Fruit fly (Drosophila melanogaster) whole organism, embryonic: ENCODE measurements around the gene CG12290.

Source experiments
- Asciz ChIP-seq: fragments of 200-800 bp; sonication (Bioruptor generic); optimal IDR thresholded peaks from 2 replicates; lab custom pipeline; 2017; ENCODE audit warnings: missing biosample characterization, mild to moderate bottlenecking, missing genetic modification characterization, missing genetic modification reagents
- Atf3 ChIP-seq: fragments of 200-800 bp; sonication (Bioruptor generic); optimal IDR thresholded peaks from 3 replicates; lab custom pipeline; 2016; ENCODE audit warnings: missing biosample characterization, missing genetic modification characterization
- Blimp-1 ChIP-seq: fragments of 200-800 bp; sonication (Bioruptor generic); optimal IDR thresholded peaks from 3 replicates; lab custom pipeline; 2018; ENCODE audit warnings: missing biosample characterization, missing genetic modification characterization, mild to moderate bottlenecking, moderate library complexity, missing genetic modification reagents
- CG10209 ChIP-seq: fragments of 200-800 bp; sonication (Bioruptor generic); optimal IDR thresholded peaks from 3 replicates; lab custom pipeline; 2017; ENCODE audit warnings: missing biosample characterization, mild to moderate bottlenecking, missing genetic modification characterization, missing genetic modification reagents
- CG10321 ChIP-seq: fragments of 200-800 bp; sonication (Bioruptor generic); IDR thresholded peaks from 2 replicates; pipeline ENCODE4 v1.3.6; 2022; ENCODE audit warnings: missing biosample characterization, missing genetic modification characterization
- CG10979 ChIP-seq: fragments of 200-800 bp; sonication (Bioruptor generic); optimal IDR thresholded peaks from 2 replicates; lab custom pipeline; 2018; ENCODE audit warnings: missing biosample characterization, mild to moderate bottlenecking, missing genetic modification characterization, moderate library complexity
- CG11504 ChIP-seq: fragments of 200-800 bp; sonication (Bioruptor generic); optimal IDR thresholded peaks from 3 replicates; lab custom pipeline; 2019; ENCODE audit warnings: missing biosample characterization, mild to moderate bottlenecking, missing genetic modification characterization, moderate library complexity
- CG12071 ChIP-seq: fragments of 200-800 bp; sonication (Bioruptor generic); optimal IDR thresholded peaks from 3 replicates; lab custom pipeline; 2018; ENCODE audit warnings: missing biosample characterization, mild to moderate bottlenecking, missing genetic modification characterization
- CG12659 ChIP-seq: fragments of 200-800 bp; sonication (Bioruptor generic); optimal IDR thresholded peaks from 3 replicates; lab custom pipeline; 2017; ENCODE audit warnings: mild to moderate bottlenecking, missing biosample characterization, missing genetic modification reagents, missing genetic modification characterization
- CG13287 ChIP-seq: fragments of 200-800 bp; sonication (Bioruptor generic); IDR thresholded peaks from 2 replicates; pipeline ENCODE4 v1.3.6; 2022; ENCODE audit warnings: missing biosample characterization, missing genetic modification characterization; ENCODE audit not compliant: partially characterized antibody
- CG13624 ChIP-seq: fragments of 200-800 bp; sonication (Bioruptor generic); optimal IDR thresholded peaks from 2 replicates; lab custom pipeline; 2016; ENCODE audit warnings: missing biosample characterization, missing genetic modification characterization
- CG14441 ChIP-seq: fragments of 200-800 bp; sonication (Bioruptor generic); IDR thresholded peaks from 2 replicates; pipeline ENCODE4 v1.3.6; 2022; ENCODE audit warnings: missing biosample characterization, missing genetic modification characterization
- CG15011 ChIP-seq: fragments of 200-800 bp; sonication (Bioruptor generic); optimal IDR thresholded peaks from 3 replicates; lab custom pipeline; 2018; ENCODE audit warnings: missing biosample characterization, mild to moderate bottlenecking, missing genetic modification characterization
- CG15696 ChIP-seq: fragments of 200-800 bp; sonication (Bioruptor generic); optimal IDR thresholded peaks from 2 replicates; lab custom pipeline; 2019; ENCODE audit warnings: missing biosample characterization, mild to moderate bottlenecking, missing genetic modification characterization, moderate library complexity
- CG17328 ChIP-seq: fragments of 200-800 bp; sonication (Bioruptor generic); IDR thresholded peaks from 2 replicates; pipeline ENCODE4 v1.3.6; 2022; ENCODE audit warnings: missing biosample characterization, missing genetic modification characterization
- CG17829 ChIP-seq: fragments of 200-800 bp; optimal IDR thresholded peaks from 2 replicates; lab custom pipeline; 2019; ENCODE audit warnings: missing biosample characterization, mild to moderate bottlenecking, missing genetic modification characterization, moderate library complexity
- CG2202 ChIP-seq: fragments of 200-800 bp; sonication (Bioruptor generic); optimal IDR thresholded peaks from 2 replicates; lab custom pipeline; 2018; ENCODE audit warnings: missing biosample characterization, mild to moderate bottlenecking, missing genetic modification characterization
- CG30431 ChIP-seq: fragments of 200-800 bp; sonication (Bioruptor generic); optimal IDR thresholded peaks from 2 replicates; lab custom pipeline; 2017; ENCODE audit warnings: missing biosample characterization, missing genetic modification characterization
- CG3065 ChIP-seq: fragments of 200-800 bp; sonication (Bioruptor generic); optimal IDR thresholded peaks from 2 replicates; lab custom pipeline; 2016; ENCODE audit warnings: missing biosample characterization, missing genetic modification characterization
- CG3995 ChIP-seq: fragments of 200-800 bp; sonication (Bioruptor generic); optimal IDR thresholded peaks from 3 replicates; lab custom pipeline; 2016; ENCODE audit warnings: missing biosample characterization, missing genetic modification characterization
- CG4854 ChIP-seq: fragments of 200-800 bp; sonication (Bioruptor generic); optimal IDR thresholded peaks from 2 replicates; lab custom pipeline; 2016; ENCODE audit warnings: missing biosample characterization, missing genetic modification characterization, inconsistent platforms
- CG5953 ChIP-seq: fragments of 200-800 bp; sonication (Bioruptor generic); IDR thresholded peaks from 2 replicates; pipeline ENCODE4 v1.3.6; 2022; ENCODE audit warnings: missing biosample characterization, missing genetic modification characterization
- Dll ChIP-seq: fragments of 200-800 bp; sonication (Bioruptor generic); IDR thresholded peaks from 4 replicates; pipeline ENCODE4 v1.3.6; 2022; ENCODE audit warnings: missing biosample characterization, missing genetic modification characterization; ENCODE audit not compliant: partially characterized antibody
- Dp ChIP-seq: fragments of 200-800 bp; sonication (Bioruptor generic); optimal IDR thresholded peaks from 2 replicates; lab custom pipeline; 2018; ENCODE audit warnings: missing biosample characterization, mild to moderate bottlenecking, missing genetic modification characterization, moderate library complexity
- Fer2 ChIP-seq: fragments of 200-800 bp; sonication (Bioruptor generic); optimal IDR thresholded peaks from 2 replicates; lab custom pipeline; 2018; ENCODE audit warnings: missing biosample characterization, mild to moderate bottlenecking, missing genetic modification characterization, moderate library complexity
- Gsc ChIP-seq: fragments of 200-800 bp; sonication (Bioruptor generic); IDR thresholded peaks from 2 replicates; pipeline ENCODE4 v1.3.6; 2022; ENCODE audit warnings: missing biosample characterization, missing genetic modification characterization
- HLH54F ChIP-seq: fragments of 200-800 bp; sonication (Bioruptor generic); optimal IDR thresholded peaks from 3 replicates; lab custom pipeline; 2016; ENCODE audit warnings: missing biosample characterization, missing genetic modification characterization
- HLHmδ ChIP-seq: fragments of 200-800 bp; sonication (Bioruptor generic); optimal IDR thresholded peaks from 2 replicates; lab custom pipeline; 2018; ENCODE audit warnings: missing biosample characterization, mild to moderate bottlenecking, missing genetic modification characterization, moderate library complexity
- Hand ChIP-seq: fragments of 200-800 bp; sonication (Bioruptor generic); optimal IDR thresholded peaks from 2 replicates; lab custom pipeline; 2017; ENCODE audit warnings: mild to moderate bottlenecking, missing biosample characterization, missing genetic modification reagents, missing genetic modification characterization
- MTF-1 ChIP-seq: fragments of 200-800 bp; sonication (Bioruptor generic); optimal IDR thresholded peaks from 2 replicates; lab custom pipeline; 2018; ENCODE audit warnings: missing biosample characterization, mild to moderate bottlenecking, missing genetic modification characterization, borderline replicate concordance
- Poxn ChIP-seq: fragments of 200-800 bp; sonication (Bioruptor generic); IDR thresholded peaks from 2 replicates; pipeline ENCODE4 v1.3.6; 2022; ENCODE audit warnings: missing biosample characterization, missing genetic modification characterization
- Trl ChIP-seq, 3 experiments: fragments of >200 bp in 2 of 3; fragments of 200-800 bp in 1 of 3; sonication (Bioruptor generic) in 1 of 3; optimal IDR thresholded peaks; 2 replicates in 1 of 3; 3 replicates in 2 of 3; lab custom pipeline; 2016 to 2017; ENCODE audit warnings: missing biosample characterization in 1 of 3, missing genetic modification characterization in 1 of 3
- Vsx1 ChIP-seq: fragments of 200-800 bp; sonication (Bioruptor generic); optimal IDR thresholded peaks from 2 replicates; lab custom pipeline; 2017; ENCODE audit warnings: missing biosample characterization, mild to moderate bottlenecking, missing genetic modification characterization, missing genetic modification reagents
- YL-1 ChIP-seq: fragments of 200-800 bp; sonication (Bioruptor generic); optimal IDR thresholded peaks from 3 replicates; lab custom pipeline; 2017; ENCODE audit warnings: missing biosample characterization, mild to moderate bottlenecking, missing genetic modification characterization
- ab ChIP-seq: fragments of 200-800 bp; sonication (Bioruptor generic); optimal IDR thresholded peaks from 2 replicates; lab custom pipeline; 2016; ENCODE audit warnings: missing biosample characterization, missing genetic modification characterization
- danr ChIP-seq: fragments of 200-800 bp; sonication (Bioruptor generic); IDR thresholded peaks from 2 replicates; pipeline ENCODE4 v1.3.6; 2022; ENCODE audit warnings: missing biosample characterization, missing genetic modification characterization
- dmrt99B ChIP-seq: fragments of 200-800 bp; sonication (Bioruptor generic); optimal IDR thresholded peaks from 2 replicates; lab custom pipeline; 2018; ENCODE audit warnings: missing biosample characterization, mild to moderate bottlenecking, missing genetic modification characterization, moderate library complexity
- jumu ChIP-seq: fragments of 200-800 bp; sonication (Bioruptor generic); optimal IDR thresholded peaks from 3 replicates; lab custom pipeline; 2016; ENCODE audit warnings: missing biosample characterization, missing genetic modification characterization
- kni ChIP-seq: fragments of 200-800 bp; sonication (Bioruptor generic); optimal IDR thresholded peaks from 3 replicates; lab custom pipeline; 2017; ENCODE audit warnings: mild to moderate bottlenecking, missing biosample characterization, missing genetic modification reagents, missing genetic modification characterization
- lmd ChIP-seq: fragments of 200-800 bp; sonication (Bioruptor generic); IDR thresholded peaks from 2 replicates; pipeline ENCODE4 v1.3.6; 2022; ENCODE audit warnings: missing biosample characterization, missing genetic modification characterization
- odd ChIP-seq: fragments of 200-800 bp; sonication (Bioruptor generic); optimal IDR thresholded peaks from 2 replicates; lab custom pipeline; 2017; ENCODE audit warnings: missing biosample characterization, mild to moderate bottlenecking, missing genetic modification characterization
- ranshi ChIP-seq: fragments of 200-800 bp; sonication (Bioruptor generic); IDR thresholded peaks from 2 replicates; pipeline ENCODE4 v1.3.6; 2022; ENCODE audit warnings: missing biosample characterization, missing genetic modification characterization
- sim ChIP-seq: fragments of 200-800 bp; sonication (Bioruptor generic); IDR thresholded peaks from 2 replicates; pipeline ENCODE4 v1.3.6; 2022; ENCODE audit warnings: missing biosample characterization, missing genetic modification characterization
- slp2 ChIP-seq: fragments of 200-800 bp; sonication (Bioruptor generic); optimal IDR thresholded peaks from 2 replicates; lab custom pipeline; 2016; ENCODE audit warnings: missing biosample characterization, missing genetic modification characterization
- sr ChIP-seq: fragments of 200-800 bp; sonication (Bioruptor generic); IDR thresholded peaks from 3 replicates; pipeline ENCODE4 v1.3.6; 2022; ENCODE audit warnings: missing biosample characterization, missing genetic modification characterization
- stwl ChIP-seq: fragments of 200-800 bp; sonication (Bioruptor generic); optimal IDR thresholded peaks from 3 replicates; lab custom pipeline; 2018; ENCODE audit warnings: missing biosample characterization, mild to moderate bottlenecking, missing genetic modification characterization, moderate library complexity
- tgo ChIP-seq: fragments of 200-800 bp; sonication (Bioruptor generic); IDR thresholded peaks from 3 replicates; pipeline ENCODE4 v1.3.6; 2022; ENCODE audit warnings: missing biosample characterization, missing genetic modification characterization
- wek ChIP-seq: fragments of 200-800 bp; sonication (Bioruptor generic); optimal IDR thresholded peaks from 3 replicates; lab custom pipeline; 2018; ENCODE audit warnings: missing biosample characterization, mild to moderate bottlenecking, missing genetic modification characterization, moderate library complexity

The CG12290 gene

dm6 chr3R:26228026-26228635, 1.9 kb upstream of the CG12290 start (continued):
- peak; percentile 78 for TF ChIP-seq YL-1
- peak; percentile 84 for TF ChIP-seq sr (GFP tag; lab: Robert Waterston, UW)
- TF ChIP-seq wek (GFP tag; lab: Kevin White, UChicago): peak; percentile 92
- TF ChIP-seq MTF-1: peak; percentile 92
- peak; percentile 90 for TF ChIP-seq CG4854
- TF ChIP-seq stwl: peak; percentile 11
- peak; percentile 63 for TF ChIP-seq slp2 (GFP tag; lab: Kevin White, UChicago)
- peak; percentile 96 for TF ChIP-seq kni (GFP tag; lab: Kevin White, UChicago)
- peak; percentile 95 for TF ChIP-seq Asciz
- TF ChIP-seq CG3995 (GFP tag; lab: Kevin White, UChicago): peak; percentile 62
- peak; percentile 49 for TF ChIP-seq CG13624 (GFP tag; lab: Kevin White, UChicago)
- TF ChIP-seq CG12071 (GFP tag; lab: Kevin White, UChicago): peak; percentile 91
- TF ChIP-seq CG13287 (GFP tag; lab: Robert Waterston, UW): no peak
- 0 out of 2 replicates have a peak, but pooled peaks have one; percentile 20 for TF ChIP-seq lmd (GFP tag; lab: Robert Waterston, UW)
- peak; percentile 88 for TF ChIP-seq Blimp-1
- peak; percentile 74 for TF ChIP-seq CG15696 (tag; lab: Kevin White, UChicago)
- TF ChIP-seq Dll: no peak
- peak; percentile 49; the same call in 2 of the 3 replicates for TF ChIP-seq tgo (GFP tag; lab: Robert Waterston, UW)
- TF ChIP-seq danr: peak; percentile 77
- TF ChIP-seq dmrt99B: peak; percentile 74
- TF ChIP-seq ranshi: peak; percentile 70; the same call in 1 of the 2 replicates
- TF ChIP-seq ab (GFP tag; lab: Kevin White, UChicago): no peak
- TF ChIP-seq odd (GFP tag; lab: Kevin White, UChicago): peak; percentile 87
- TF ChIP-seq Trl (optimal IDR thresholded peaks at IDR 0.05; lab: Kevin White, UChicago): no peak
- peak; percentile 95 for TF ChIP-seq Trl (GFP tag; optimal IDR thresholded peaks at IDR 0.05; lab: Kevin White, UChicago)
- TF ChIP-seq CG12659 (GFP tag; lab: Kevin White, UChicago): peak; percentile 82
- peak; percentile 85 for TF ChIP-seq Fer2 (tag; lab: Kevin White, UChicago)
- peak; percentile 36 for TF ChIP-seq CG10979 (tag; lab: Kevin White, UChicago)
- peak; percentile 43 for TF ChIP-seq Hand (GFP tag; lab: Kevin White, UChicago)
- TF ChIP-seq CG30431 (GFP tag; lab: Kevin White, UChicago): peak; percentile 40
- peak; percentile 88 for TF ChIP-seq sim (GFP tag; lab: Robert Waterston, UW)
- no peak for TF ChIP-seq Gsc (GFP tag; lab: Robert Waterston, UW)
- TF ChIP-seq CG15011 (GFP tag; lab: Kevin White, UChicago): peak; percentile 86
- TF ChIP-seq CG3065 (GFP tag; lab: Kevin White, UChicago): peak; percentile 82
- peak; percentile 90 for TF ChIP-seq CG5953 (GFP tag; lab: Robert Waterston, UW)
- peak; percentile 55; the same call in 1 of the 2 replicates for TF ChIP-seq CG14441 (GFP tag; lab: Robert Waterston, UW)
- TF ChIP-seq CG10209 (GFP tag; lab: Kevin White, UChicago): peak; percentile 91
- TF ChIP-seq CG11504 (tag; lab: Kevin White, UChicago): peak; percentile 62
- peak; percentile 32 for TF ChIP-seq CG17829 (tag; lab: Kevin White, UChicago)
- no peak for TF ChIP-seq Dp (GFP tag; lab: Kevin White, UChicago)
- TF ChIP-seq HLHmδ: peak; percentile 88
- peak; percentile 79 for TF ChIP-seq jumu (GFP tag; lab: Kevin White, UChicago)
- TF ChIP-seq HLH54F (GFP tag; lab: Kevin White, UChicago): peak; percentile 68
- peak; percentile 92 for TF ChIP-seq Vsx1 (GFP tag; lab: Kevin White, UChicago)
- peak; percentile 65 for TF ChIP-seq CG17328 (GFP tag; lab: Robert Waterston, UW)
- TF ChIP-seq CG10321: peak; percentile 51; the same call in 1 of the 2 replicates
- TF ChIP-seq CG2202 (tag; lab: Kevin White, UChicago): peak; percentile 92
- peak; percentile 80 for TF ChIP-seq Atf3 (GFP tag; lab: Kevin White, UChicago)
- peak; percentile 58 for TF ChIP-seq Poxn (GFP tag; lab: Robert Waterston, UW)
